Fruit fly (Drosophila melanogaster): ENCODE results near the gene CG12259.

Gene CG12259

dm6 chr3R:27916355-27917019 is 4.4 kb downstream of the CG12259 start, which contains the start of the genes CG5003 and mRpS22 (continued):
- TF ChIP-seq wdn (GFP tag; IDR thresholded peaks at IDR 0.05) (0 out of 2 replicates have a peak, but pooled peaks have one; percentile 6), Poxn (GFP tag; IDR thresholded peaks at IDR 0.05) (no peak), mld (GFP tag; IDR thresholded peaks at IDR 0.05; ENCODE audit: partially characterized antibody) (no peak), bigmax (GFP tag; optimal IDR thresholded peaks at IDR 0.05) (no peak), Atf3 (GFP tag; optimal IDR thresholded peaks at IDR 0.05) (peak; percentile 11), cwo (GFP tag; optimal IDR thresholded peaks at IDR 0.05) (peak; percentile 27), Dek (tag; optimal IDR thresholded peaks at IDR 0.05) (peak; percentile 50), Sox100B (GFP tag; optimal IDR thresholded peaks at IDR 0.05) (no peak), caup (GFP tag; optimal IDR thresholded peaks at IDR 0.05; ENCODE audit: severe bottlenecking) (peak; percentile 39), Ada2b (GFP tag; IDR thresholded peaks at IDR 0.05) (peak; percentile 12; the same call in 1 of the 2 replicates), run (tag; optimal IDR thresholded peaks at IDR 0.05) (no peak), tup (GFP tag; optimal IDR thresholded peaks at IDR 0.05) (no peak), dmrt99B (tag; optimal IDR thresholded peaks at IDR 0.05) (peak; percentile 51), Stat92E (GFP tag; optimal IDR thresholded peaks at IDR 0.05) (no peak), HLHmδ (GFP tag; optimal IDR thresholded peaks at IDR 0.05) (no peak), CG11093 (GFP tag; IDR thresholded peaks at IDR 0.05) (0 out of 3 replicates have a peak, but pooled peaks have one; percentile 25), CG6272 (GFP tag; IDR thresholded peaks at IDR 0.05) (0 out of 2 replicates have a peak, but pooled peaks have one; percentile 2), stwl (tag; optimal IDR thresholded peaks at IDR 0.05) (peak; percentile 34), CG2202 (tag; optimal IDR thresholded peaks at IDR 0.05) (no peak), Camta (GFP tag; optimal IDR thresholded peaks at IDR 0.05) (no peak), ci (GFP tag; IDR thresholded peaks at IDR 0.05) (no peak), bsh (GFP tag; optimal IDR thresholded peaks at IDR 0.05) (peak in 1 of 2 experiments; percentile 26), ro (GFP tag; IDR thresholded peaks at IDR 0.05) (0 out of 2 replicates have a peak, but pooled peaks have one; percentile 7), CG9797 (GFP tag; optimal IDR thresholded peaks at IDR 0.05) (peak; percentile 62), Ets97D (GFP tag; optimal IDR thresholded peaks at IDR 0.05) (no peak), CG4424 (GFP tag; optimal IDR thresholded peaks at IDR 0.05) (peak; percentile 69), CG7839 (tag; optimal IDR thresholded peaks at IDR 0.05) (peak; percentile 70), unpg (GFP tag; optimal IDR thresholded peaks at IDR 0.05) (peak; percentile 38), ken (GFP tag; IDR thresholded peaks at IDR 0.05) (no peak), gt (GFP tag; IDR thresholded peaks at IDR 0.05) (no peak), Ravus (GFP tag; IDR thresholded peaks at IDR 0.05) (no peak), Scr (GFP tag; IDR thresholded peaks at IDR 0.05; ENCODE audit: partially characterized antibody) (peak; percentile 48; the same call in 1 of the 2 replicates), gcm (GFP tag; optimal IDR thresholded peaks at IDR 0.05) (no peak), Kr (GFP tag; optimal IDR thresholded peaks at IDR 0.05) (no peak), HmgD (GFP tag; optimal IDR thresholded peaks at IDR 0.05) (no peak), dati (GFP tag; IDR thresholded peaks at IDR 0.05) (no peak), YL-1 (GFP tag; optimal IDR thresholded peaks at IDR 0.05) (peak; percentile 39), emc (GFP tag; optimal IDR thresholded peaks at IDR 0.05) (no peak), CG14014 (GFP tag; IDR thresholded peaks at IDR 0.05) (no peak), chif (GFP tag; optimal IDR thresholded peaks at IDR 0.05) (peak in 1 of 2 experiments; percentile 2), Mes4 (GFP tag; optimal IDR thresholded peaks at IDR 0.05) (no peak), CG7745 (tag; optimal IDR thresholded peaks at IDR 0.05) (no peak), CG9876 (GFP tag; optimal IDR thresholded peaks at IDR 0.05) (peak; percentile 28), ftz-f1 (GFP tag; optimal IDR thresholded peaks at IDR 0.05) (no peak), GATAe (GFP tag; conservative IDR thresholded peaks at IDR 0.05) (no peak), CG12391 (tag; optimal IDR thresholded peaks at IDR 0.05) (peak; percentile 81), slou (GFP tag; optimal IDR thresholded peaks at IDR 0.05) (peak; percentile 66), CG31388 (GFP tag; optimal IDR thresholded peaks at IDR 0.05) (no peak), fd3F (GFP tag; optimal IDR thresholded peaks at IDR 0.05) (peak; percentile 35)

All from whole organism, embryonic.